Worm (Caenorhabditis elegans) whole organism, L4 larva: ENCODE measurements around the gene twk-40.

ENCODE experiments used
- R02D3.7 ChIP-seq: fragments of 150-350 bp; sonication (generic microtip); optimal IDR thresholded peaks from 3 replicates; lab custom pipeline; 2014; ENCODE audit warnings: missing biosample characterization, missing genetic modification characterization
- ama-1 ChIP-seq: fragments of 150-350 bp; optimal IDR thresholded peaks from 2 replicates; lab custom pipeline; 2014; ENCODE audit warnings: inconsistent platforms, mixed read lengths
- ceh-28 ChIP-seq: fragments of 150-350 bp; optimal IDR thresholded peaks from 2 replicates; lab custom pipeline; 2014; ENCODE audit warnings: missing biosample characterization, missing genetic modification reagents, missing genetic modification characterization
- fkh-10 ChIP-seq: fragments of 150-350 bp; optimal IDR thresholded peaks from 2 replicates; lab custom pipeline; 2014; ENCODE audit warnings: missing biosample characterization, missing genetic modification reagents, missing genetic modification characterization
- madf-5 ChIP-seq, 2 experiments: fragments of 200-800 bp; sonication (Bioruptor generic); IDR thresholded peaks; 2 replicates each; pipeline ENCODE4 v1.3.6; 2022; ENCODE audit warnings: missing compliant biosample characterization in 2 of 2, missing genetic modification characterization in 2 of 2
- nhr-11 ChIP-seq: fragments of 150-350 bp; optimal IDR thresholded peaks from 2 replicates; lab custom pipeline; 2014; ENCODE audit warnings: missing biosample characterization, missing genetic modification characterization
- spr-1 ChIP-seq: sonication (generic microtip); optimal IDR thresholded peaks from 2 replicates; lab custom pipeline; 2016; ENCODE audit warnings: mild to moderate bottlenecking, missing genetic modification characterization, missing compliant biosample characterization
- unc-62 ChIP-seq, 3 experiments: fragments of 150-350 bp in 1 of 3; sonication (generic microtip); optimal IDR thresholded peaks in 2 of 3; peaks in 1 of 3; 1 replicate in 1 of 3; 2 replicates in 2 of 3; lab custom pipeline; 2014 to 2017; ENCODE audit warnings: missing biosample characterization in 3 of 3, missing genetic modification characterization in 3 of 3, missing genetic modification reagents in 3 of 3, missing genotype in 1 of 3
- zfp-2 ChIP-seq: sonication (generic microtip); optimal IDR thresholded peaks from 2 replicates; lab custom pipeline; 2016; ENCODE audit warnings: mild to moderate bottlenecking, missing genetic modification characterization, missing compliant biosample characterization

DNA sequence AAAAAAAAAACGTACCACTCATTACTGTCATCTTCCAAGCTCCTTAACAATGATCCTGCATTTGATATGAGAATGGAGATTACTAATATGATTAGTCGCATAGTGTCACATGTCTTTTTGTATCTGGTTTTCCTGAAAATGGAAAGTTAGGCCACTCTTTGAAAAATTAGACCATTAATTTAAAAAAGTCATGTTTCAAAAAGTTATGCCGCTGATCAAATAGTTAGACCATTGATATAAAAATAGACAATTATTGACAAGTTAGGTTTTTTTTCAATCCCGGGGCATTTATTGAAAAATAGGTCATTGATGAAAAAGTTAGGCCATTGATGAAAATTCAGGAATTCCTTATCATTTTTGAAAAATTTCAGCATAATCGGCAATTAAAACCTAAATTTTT, 8.3 kb downstream of the twk-40 start, which contains the start of gene acc-4:
- no peak for TF ChIP-seq madf-5 (GFP tag; IDR thresholded peaks at IDR 0.05; lab: Robert Waterston, UW)
- no peak for TF ChIP-seq fkh-10 (GFP tag; lab: Kevin White, UChicago)
- TF ChIP-seq spr-1, result no peak
- no peak for TF ChIP-seq unc-62 (GFP tag; optimal IDR thresholded peaks at IDR 0.05 in 1 of 2; lab: Kevin White, UChicago)
- no peak for TF ChIP-seq unc-62 (tag; optimal IDR thresholded peaks at IDR 0.05; lab: Kevin White, UChicago)
- TF ChIP-seq nhr-11, result no peak
- no peak for TF ChIP-seq R02D3.7 (tag; lab: Kevin White, UChicago)
- TF ChIP-seq zfp-2 (tag; lab: Kevin White, UChicago), result no peak
- no peak for TF ChIP-seq ama-1 (lab: Kevin White, UChicago)
- no peak for TF ChIP-seq ceh-28
